Worm (Caenorhabditis elegans): Measurements from ENCODE around the gene R08C7.11.

- TF ChIP-seq cog-1 (tag; optimal IDR thresholded peaks at IDR 0.05) (no peak), ref-1 (GFP tag; conservative IDR thresholded peaks at IDR 0.05) (no peak), tab-1 (GFP tag; IDR thresholded peaks at IDR 0.05) (no peak), ztf-23 (GFP tag; IDR thresholded peaks at IDR 0.05) (no peak), klf-2 (GFP tag; conservative IDR thresholded peaks at IDR 0.05) (no peak)
These were observed 23.9 kb upstream of the R08C7.11 start for ce11 chrIV:4478612-4479011.
